Worm (Caenorhabditis elegans): Measurements from ENCODE around the gene C33H5.2.

The C33H5.2 gene

DNA sequence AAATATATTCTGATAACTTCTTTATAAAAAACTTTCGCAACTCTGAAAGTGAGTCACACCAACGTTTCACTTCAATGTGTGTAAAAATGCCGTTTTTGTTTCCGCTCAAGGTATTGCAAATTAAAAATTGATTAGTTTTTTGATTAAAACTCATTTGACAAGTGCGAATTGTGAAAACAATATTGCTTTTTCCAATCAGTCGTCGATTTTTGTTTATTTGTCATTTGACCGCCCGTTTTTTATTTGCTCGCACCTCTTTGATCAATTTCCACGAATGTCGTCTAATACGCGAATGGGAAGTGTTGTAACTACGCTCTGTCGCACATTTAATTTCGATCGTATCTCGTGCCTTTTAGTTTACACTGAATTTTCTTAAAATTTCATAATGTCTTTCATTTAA, 25.3 kb downstream of the C33H5.2 start, which contains the start of gene mvb-12 (continued):
- TF ChIP-seq elt-1 (tag; optimal IDR thresholded peaks at IDR 0.05) (no peak), peb-1 (tag; optimal IDR thresholded peaks at IDR 0.05) (no peak), ceh-16 (tag; optimal IDR thresholded peaks at IDR 0.05) (no peak), nhr-77 (tag; optimal IDR thresholded peaks at IDR 0.05) (no peak), elt-3 (tag; optimal IDR thresholded peaks at IDR 0.05) (no peak), egl-27 (tag; optimal IDR thresholded peaks at IDR 0.05) (no peak), lsy-2 (tag; optimal IDR thresholded peaks at IDR 0.05) (peak in 1 of 2 experiments; percentile 54), dmd-4 (tag; optimal IDR thresholded peaks at IDR 0.05) (no peak), ceh-82 (tag; optimal IDR thresholded peaks at IDR 0.05) (no peak), mab-5 (tag; optimal IDR thresholded peaks at IDR 0.05) (no peak), zag-1 (tag; optimal IDR thresholded peaks at IDR 0.05) (no peak), Y55F3AM.14 (GFP tag; optimal IDR thresholded peaks at IDR 0.05) (no peak), ama-1 (optimal IDR thresholded peaks at IDR 0.05) (no peak), blmp-1 (tag; optimal IDR thresholded peaks at IDR 0.05; ENCODE audit: insufficient read depth) (no peak), snpc-4 (tag; optimal IDR thresholded peaks at IDR 0.05) (no peak), ztf-11 (tag; optimal IDR thresholded peaks at IDR 0.05) (no peak)

DNA sequence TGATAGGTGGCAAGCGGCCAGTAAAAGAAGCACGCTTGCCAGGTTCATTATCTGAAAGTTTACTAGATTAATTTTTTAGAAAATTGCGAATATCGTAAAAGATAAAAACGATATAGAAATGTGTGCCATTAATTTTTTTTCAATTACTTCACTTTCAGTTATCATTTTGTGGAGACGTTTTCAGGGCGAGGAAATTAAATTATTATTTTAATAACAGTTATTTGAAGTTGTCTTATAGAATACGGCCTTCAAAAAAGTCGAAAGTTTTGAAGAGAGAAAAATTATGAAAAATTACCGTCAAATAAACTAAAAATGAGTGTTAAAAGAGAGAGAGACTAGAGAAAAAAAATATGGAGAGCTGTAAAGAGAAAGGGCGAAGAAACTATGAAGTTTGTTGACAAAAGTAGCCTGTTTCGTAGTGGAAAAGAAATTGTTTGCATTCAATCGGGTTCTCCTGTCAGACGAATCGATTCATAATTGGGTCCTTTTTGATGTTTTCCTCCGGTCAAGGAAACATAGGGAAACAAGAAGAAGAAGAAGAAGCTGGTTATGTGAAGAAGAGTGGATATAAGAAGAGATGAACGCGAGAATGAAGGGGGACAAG, 29.9 kb downstream of the C33H5.2 start, which contains the start of gene erp-44.2:
TSS of gene erp-44.2 (minus strand) at position 51 of the 604 bp plus-strand sequence.
- no peak for TF ChIP-seq ama-1 (optimal IDR thresholded peaks at IDR 0.05)

DNA sequence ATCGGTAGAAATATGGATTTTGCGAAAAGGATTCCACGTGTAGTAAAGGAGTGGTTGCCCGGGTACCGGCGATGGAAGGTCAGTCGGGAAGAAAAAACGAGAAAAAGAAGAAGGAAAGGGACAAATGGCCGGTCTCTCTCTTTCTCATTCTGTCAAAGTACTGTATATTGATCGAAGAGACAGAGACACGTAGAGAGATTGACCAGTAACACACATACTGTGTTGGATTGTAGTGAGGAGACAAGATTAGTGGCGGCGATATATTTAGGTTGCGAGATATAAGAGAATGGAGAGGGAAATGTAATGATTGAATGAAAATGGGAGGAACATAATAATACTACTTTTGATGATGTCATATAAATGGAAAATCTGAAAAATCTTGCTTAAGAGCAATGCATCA, 31.2 kb downstream of the C33H5.2 start:
- peak; percentile 39 for TF ChIP-seq blmp-1 (tag; optimal IDR thresholded peaks at IDR 0.05; ENCODE audit: insufficient read depth)
- no peak for TF ChIP-seq dmd-4 (tag; optimal IDR thresholded peaks at IDR 0.05)
- TF ChIP-seq ama-1 (optimal IDR thresholded peaks at IDR 0.05) = no peak
- TF ChIP-seq mab-5 (tag; optimal IDR thresholded peaks at IDR 0.05) = no peak
- no peak for TF ChIP-seq alr-1 (tag; optimal IDR thresholded peaks at IDR 0.05)
- TF ChIP-seq nhr-23 (tag; optimal IDR thresholded peaks at IDR 0.05) = no peak
- no peak for TF ChIP-seq mbf-1 (tag; optimal IDR thresholded peaks at IDR 0.05)
- TF ChIP-seq elt-3 (tag; optimal IDR thresholded peaks at IDR 0.05) = no peak
- peak; percentile 8 for TF ChIP-seq C34F6.9 (tag; optimal IDR thresholded peaks at IDR 0.05)
- TF ChIP-seq ztf-11 (tag; optimal IDR thresholded peaks at IDR 0.05) = no peak
- peak; percentile 19 for TF ChIP-seq sma-3 (GFP tag; optimal IDR thresholded peaks at IDR 0.05)
- peak; percentile 4 for TF ChIP-seq nhr-21 (tag; optimal IDR thresholded peaks at IDR 0.05)
- no peak for TF ChIP-seq lin-13 (GFP tag; optimal IDR thresholded peaks at IDR 0.05)
- TF ChIP-seq aly-2 (tag; optimal IDR thresholded peaks at IDR 0.05) = no peak
- no peak for TF ChIP-seq F13H6.1 (tag; optimal IDR thresholded peaks at IDR 0.05)
- peak; percentile 29 for TF ChIP-seq nhr-129 (tag; optimal IDR thresholded peaks at IDR 0.05)
- TF ChIP-seq lin-39 (tag; optimal IDR thresholded peaks at IDR 0.05) = no peak
- no peak for TF ChIP-seq ztf-4 (tag; optimal IDR thresholded peaks at IDR 0.05)
- TF ChIP-seq lsy-2 (tag; optimal IDR thresholded peaks at IDR 0.05) = peak in 1 of 2 experiments; percentile 38
- no peak for TF ChIP-seq ceh-82 (tag; optimal IDR thresholded peaks at IDR 0.05)
- TF ChIP-seq fos-1 (tag; optimal IDR thresholded peaks at IDR 0.05) = peak; percentile 6
- no peak for TF ChIP-seq unc-55 (GFP tag; optimal IDR thresholded peaks at IDR 0.05)
- peak; percentile 44 for TF ChIP-seq nhr-25 (tag; optimal IDR thresholded peaks at IDR 0.05)
- TF ChIP-seq gmeb-1 (tag; optimal IDR thresholded peaks at IDR 0.05) = no peak

DNA sequence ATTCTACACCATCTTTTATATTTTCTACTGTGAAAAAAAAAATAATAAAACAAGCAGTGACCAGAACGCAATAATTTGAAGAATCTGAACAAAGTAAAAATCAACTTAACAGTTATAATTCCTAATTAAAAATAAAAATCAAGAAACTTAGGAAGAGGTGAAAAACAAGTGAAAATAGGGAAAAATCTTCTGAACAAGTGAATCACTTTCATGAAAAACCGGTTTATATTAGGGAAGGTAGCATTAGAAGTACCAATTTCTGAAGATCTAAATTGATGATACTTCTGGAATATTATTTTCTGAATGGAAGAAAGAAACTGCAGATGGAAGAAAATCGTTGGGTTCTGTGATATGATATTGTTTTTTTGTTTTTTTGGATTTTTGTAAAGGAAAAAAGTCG, 31.7 kb downstream of the C33H5.2 start:
- TF ChIP-seq peb-1 (tag; optimal IDR thresholded peaks at IDR 0.05) (no peak), nhr-25 (tag; optimal IDR thresholded peaks at IDR 0.05) (peak; percentile 28), unc-55 (GFP tag; optimal IDR thresholded peaks at IDR 0.05) (no peak), Y55F3AM.14 (GFP tag; optimal IDR thresholded peaks at IDR 0.05) (no peak), gmeb-1 (tag; optimal IDR thresholded peaks at IDR 0.05) (no peak), nhr-77 (tag; optimal IDR thresholded peaks at IDR 0.05) (no peak), elt-3 (tag; optimal IDR thresholded peaks at IDR 0.05) (no peak), blmp-1 (tag; optimal IDR thresholded peaks at IDR 0.05; ENCODE audit: insufficient read depth) (peak; percentile 72), nhr-11 (tag; optimal IDR thresholded peaks at IDR 0.05) (no peak)

DNA sequence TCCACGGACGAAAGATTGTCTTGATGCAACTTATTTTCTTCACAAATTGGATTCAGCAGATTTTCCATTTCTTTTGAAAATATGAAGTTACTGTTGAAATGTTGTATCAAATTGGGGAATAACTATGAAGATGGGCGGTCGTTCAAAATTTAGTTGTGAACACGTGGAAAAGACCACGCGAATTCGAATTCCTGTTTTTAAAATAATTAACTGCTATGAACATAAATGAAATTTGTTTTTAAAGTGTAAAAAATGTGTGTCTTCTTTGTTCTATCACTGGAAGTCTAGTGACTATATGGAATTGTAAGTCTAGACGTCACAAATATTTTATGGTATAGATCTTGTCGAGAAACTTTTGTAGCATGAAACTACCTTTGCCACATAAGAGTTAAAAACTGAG, 33.6 kb downstream of the C33H5.2 start, which contains the start of gene C06A6.7:
TSS of gene C06A6.7 (minus strand) at position 101 of the 400 bp plus-strand sequence.
- no peak for TF ChIP-seq ztf-4 (tag; optimal IDR thresholded peaks at IDR 0.05)
- TF ChIP-seq fos-1 (tag; optimal IDR thresholded peaks at IDR 0.05) = no peak
- TF ChIP-seq nhr-11 (tag; optimal IDR thresholded peaks at IDR 0.05) = no peak
- TF ChIP-seq alr-1 (tag; optimal IDR thresholded peaks at IDR 0.05) = no peak
- TF ChIP-seq crh-2 (tag; optimal IDR thresholded peaks at IDR 0.05) = no peak

Data from whole organism, L2 larva.